Worm (Caenorhabditis elegans) whole organism, late embryonic: ENCODE results near the gene tdp-1.

Experiments
- C08G9.2 ChIP-seq: sonication (generic microtip); optimal IDR thresholded peaks from 2 replicates; lab custom pipeline; 2016; ENCODE audit warnings: mild to moderate bottlenecking, missing genetic modification characterization, moderate library complexity, missing compliant biosample characterization
- C38D4.7 ChIP-seq: fragments of 200-800 bp; sonication (Bioruptor generic); optimal IDR thresholded peaks from 2 replicates; lab custom pipeline; 2018; ENCODE audit warnings: mild to moderate bottlenecking, missing genetic modification characterization, moderate library complexity, missing compliant biosample characterization
- K02D7.2 ChIP-seq: sonication (generic microtip); optimal IDR thresholded peaks from 2 replicates; lab custom pipeline; 2017; ENCODE audit warnings: mild to moderate bottlenecking, missing genetic modification characterization, missing compliant biosample characterization
- Y22D7AL.16 ChIP-seq: sonication (generic microtip); optimal IDR thresholded peaks from 2 replicates; lab custom pipeline; 2016; ENCODE audit warnings: missing genetic modification characterization, missing compliant biosample characterization
- ceh-14 ChIP-seq: sonication (generic microtip); optimal IDR thresholded peaks from 2 replicates; lab custom pipeline; 2016; ENCODE audit warnings: missing genotype, missing genetic modification characterization, missing compliant biosample characterization
- ceh-18 ChIP-seq: sonication (generic microtip); optimal IDR thresholded peaks from 2 replicates; lab custom pipeline; 2016; ENCODE audit warnings: missing genetic modification characterization, missing compliant biosample characterization
- ceh-30 ChIP-seq: fragments of 150-350 bp; optimal IDR thresholded peaks from 2 replicates; lab custom pipeline; 2014; ENCODE audit warnings: missing biosample characterization, missing genetic modification characterization
- ceh-31 ChIP-seq: sonication (generic microtip); optimal IDR thresholded peaks from 2 replicates; lab custom pipeline; 2016; ENCODE audit warnings: missing genetic modification characterization, missing compliant biosample characterization
- ceh-48 ChIP-seq: sonication (generic microtip); optimal IDR thresholded peaks from 2 replicates; lab custom pipeline; 2016; ENCODE audit warnings: missing genetic modification characterization, inconsistent platforms, missing compliant biosample characterization
- ceh-6 ChIP-seq: fragments of 200-800 bp; sonication (Bioruptor generic); optimal IDR thresholded peaks from 2 replicates; lab custom pipeline; 2018; ENCODE audit warnings: mild to moderate bottlenecking, missing genetic modification characterization, missing compliant biosample characterization
- ceh-9 ChIP-seq: sonication (generic microtip); optimal IDR thresholded peaks from 2 replicates; lab custom pipeline; 2016; ENCODE audit warnings: mild to moderate bottlenecking, missing genetic modification characterization, inconsistent platforms, missing compliant biosample characterization
- dmd-4 ChIP-seq: sonication (generic microtip); optimal IDR thresholded peaks from 2 replicates; lab custom pipeline; 2016; ENCODE audit warnings: borderline replicate concordance, missing genetic modification characterization, missing compliant biosample characterization
- elt-4 ChIP-seq: sonication (generic microtip); optimal IDR thresholded peaks from 2 replicates; lab custom pipeline; 2016; ENCODE audit warnings: missing genetic modification characterization, missing compliant biosample characterization
- ets-4 ChIP-seq: sonication (generic microtip); optimal IDR thresholded peaks from 2 replicates; lab custom pipeline; 2016; ENCODE audit warnings: missing genetic modification characterization, missing compliant biosample characterization
- eyg-1 ChIP-seq: sonication (generic microtip); optimal IDR thresholded peaks from 2 replicates; lab custom pipeline; 2016; ENCODE audit warnings: missing genotype, missing genetic modification characterization, missing compliant biosample characterization
- fkh-6 ChIP-seq: sonication (generic microtip); optimal IDR thresholded peaks from 2 replicates; lab custom pipeline; 2016; ENCODE audit warnings: missing genetic modification characterization, missing compliant biosample characterization
- hlh-13 ChIP-seq: fragments of 200-800 bp; sonication (Bioruptor generic); optimal IDR thresholded peaks from 2 replicates; lab custom pipeline; 2018; ENCODE audit warnings: mild to moderate bottlenecking, missing genetic modification characterization, missing compliant biosample characterization
- hlh-6 ChIP-seq: sonication (generic microtip); optimal IDR thresholded peaks from 2 replicates; lab custom pipeline; 2016; ENCODE audit warnings: missing genotype, missing genetic modification characterization, missing compliant biosample characterization
- nfya-1 ChIP-seq: sonication (generic microtip); optimal IDR thresholded peaks from 2 replicates; lab custom pipeline; 2017; ENCODE audit warnings: missing genetic modification characterization, mild to moderate bottlenecking, missing compliant biosample characterization, antibody characterized with exemption, moderate library complexity
- nhr-11 ChIP-seq: fragments of 150-350 bp; optimal IDR thresholded peaks from 2 replicates; lab custom pipeline; 2014; ENCODE audit warnings: missing biosample characterization, missing genetic modification characterization
- odd-2 ChIP-seq: sonication (generic microtip); optimal IDR thresholded peaks from 2 replicates; lab custom pipeline; 2017; ENCODE audit warnings: antibody characterized with exemption, mild to moderate bottlenecking, missing genetic modification characterization, missing compliant biosample characterization
- pha-4 ChIP-seq: fragments of 150-350 bp; optimal IDR thresholded peaks from 2 replicates; lab custom pipeline; 2018; ENCODE audit warnings: missing biosample characterization, missing genetic modification reagents, missing genetic modification characterization
- rnt-1 ChIP-seq: sonication (generic microtip); optimal IDR thresholded peaks from 2 replicates; lab custom pipeline; 2016; ENCODE audit warnings: missing genetic modification characterization, missing compliant biosample characterization
- sox-2 ChIP-seq: fragments of 200-800 bp; sonication (Bioruptor generic); IDR thresholded peaks from 2 replicates; pipeline ENCODE4 v1.3.6; 2022; ENCODE audit warnings: missing genetic modification reagents, missing genetic modification characterization, missing compliant biosample characterization
- sox-4 ChIP-seq: sonication (generic microtip); optimal IDR thresholded peaks from 2 replicates; lab custom pipeline; 2017; ENCODE audit warnings: mild to moderate bottlenecking, missing genetic modification characterization, inconsistent platforms, missing compliant biosample characterization
- syd-9 ChIP-seq: sonication (generic microtip); optimal IDR thresholded peaks from 2 replicates; lab custom pipeline; 2016; ENCODE audit warnings: mild to moderate bottlenecking, missing genetic modification characterization, moderate library complexity, missing compliant biosample characterization
- tbx-2 ChIP-seq: sonication (generic microtip); optimal IDR thresholded peaks from 2 replicates; lab custom pipeline; 2016; ENCODE audit warnings: missing genetic modification characterization, missing compliant biosample characterization
- unc-42 ChIP-seq: sonication (generic microtip); optimal IDR thresholded peaks from 2 replicates; lab custom pipeline; 2016; ENCODE audit warnings: missing genotype, missing genetic modification characterization, missing compliant biosample characterization
- unc-55 ChIP-seq: sonication (generic microtip); optimal IDR thresholded peaks from 2 replicates; lab custom pipeline; 2017; ENCODE audit warnings: missing biosample characterization, missing genetic modification reagents, missing genetic modification characterization
- zip-5 ChIP-seq: sonication (generic microtip); optimal IDR thresholded peaks from 2 replicates; lab custom pipeline; 2016; ENCODE audit warnings: missing genetic modification characterization, missing compliant biosample characterization

tdp-1 gene

DNA sequence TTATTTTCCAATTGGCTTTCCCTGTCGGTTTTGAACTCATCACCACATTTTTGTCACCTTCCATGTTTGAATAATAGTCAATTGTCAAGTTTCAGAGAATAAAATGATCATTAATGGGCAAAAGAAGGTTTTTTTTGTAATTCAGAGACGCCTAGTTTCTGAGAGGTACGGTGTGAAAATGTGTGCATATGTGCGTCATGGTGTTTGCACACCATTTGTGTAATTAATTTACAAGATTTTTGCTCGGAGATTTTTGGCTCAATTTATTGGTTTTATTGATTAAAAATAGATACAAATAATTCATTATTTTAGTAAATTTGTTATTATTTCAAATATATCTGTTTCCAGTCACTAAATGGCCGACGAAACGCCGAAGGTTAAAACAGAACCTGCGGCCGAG is at the start of gene tdp-1, which contains the start of gene F44G4.3:
tdp-1 (plus strand) TSS at position 347 of the 400 bp plus-strand sequence.
F44G4.3 (minus strand) TSS at position 184 of the 400 bp plus-strand sequence.
- peak; percentile 30 for TF ChIP-seq nfya-1 (tag; lab: Kevin White, UChicago)
- peak; percentile 52 for TF ChIP-seq ceh-14 (tag; lab: Kevin White, UChicago)
- TF ChIP-seq hlh-6 (tag; lab: Kevin White, UChicago) = no peak
- peak; percentile 21 for TF ChIP-seq ceh-48
- peak; percentile 91 for TF ChIP-seq unc-42 (tag; lab: Kevin White, UChicago)

DNA sequence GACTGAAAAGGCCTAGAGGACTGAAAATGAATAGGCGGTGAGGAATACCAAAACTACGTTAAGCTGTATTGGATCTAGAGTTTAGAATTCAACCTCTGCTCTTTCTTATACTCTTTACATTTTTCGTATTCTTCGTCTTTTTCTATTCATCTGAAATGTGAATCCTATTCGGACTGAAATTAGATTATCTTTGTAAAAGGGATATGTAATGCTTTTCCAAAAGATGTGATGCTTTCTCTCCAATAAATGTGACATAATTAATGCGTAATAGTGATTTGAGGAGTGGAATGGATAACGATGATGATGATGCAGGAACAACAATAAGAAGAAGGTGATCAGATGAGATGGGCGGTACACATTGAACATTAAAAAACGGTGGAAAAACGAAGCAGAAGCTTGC is 49.0 kb upstream of the tdp-1 start:
- TF ChIP-seq ceh-6 (GFP tag; lab: Kevin White, UChicago) (no peak), unc-42 (tag; lab: Kevin White, UChicago) (peak; percentile 54)

DNA sequence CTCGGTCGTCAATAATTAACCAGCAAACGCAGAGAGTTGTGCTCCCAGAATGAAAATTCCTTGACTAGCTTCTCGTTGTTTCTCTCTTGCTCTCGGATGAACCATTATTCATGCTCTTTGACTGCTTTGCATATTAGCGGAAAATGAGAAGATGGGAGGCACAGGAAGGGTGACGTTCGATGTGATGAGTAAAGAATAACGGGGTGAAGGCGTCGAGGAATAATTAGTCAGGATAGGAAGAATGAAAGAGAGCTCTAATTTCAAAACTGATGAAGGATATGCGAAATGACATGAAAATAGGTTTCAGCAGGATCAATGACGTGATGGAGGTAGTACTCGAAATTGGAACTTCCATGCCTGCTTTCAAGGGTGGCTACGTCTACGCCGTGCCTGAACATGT is 46.4 kb upstream of the tdp-1 start:
- peak; percentile 43 for TF ChIP-seq ceh-31 (tag; lab: Kevin White, UChicago)
- peak; percentile 27 for TF ChIP-seq ceh-14 (tag; lab: Kevin White, UChicago)
- TF ChIP-seq tbx-2 (tag; lab: Kevin White, UChicago) = no peak

DNA sequence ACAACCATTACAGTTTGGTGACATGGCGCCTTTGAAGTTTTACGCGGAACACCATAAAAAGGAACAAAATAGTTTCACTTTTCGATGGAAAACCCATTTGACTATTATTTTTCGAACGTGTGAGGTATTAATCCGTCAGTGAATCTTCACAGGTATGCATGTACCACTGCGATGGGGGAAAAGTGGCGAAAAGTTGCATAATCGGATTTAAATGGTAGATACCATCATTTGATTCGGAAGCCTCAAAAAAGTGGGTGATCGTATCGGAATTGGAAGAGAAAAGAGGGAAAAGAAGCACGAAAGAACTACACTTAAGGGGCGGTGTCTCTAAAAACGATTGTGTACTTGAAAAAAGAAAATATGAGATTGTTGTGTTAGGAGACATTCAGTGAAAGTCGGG is 43.9 kb upstream of the tdp-1 start:
- no peak for TF ChIP-seq elt-4 (tag; lab: Kevin White, UChicago)
- no peak for TF ChIP-seq nhr-11 (tag; lab: Kevin White, UChicago)
- TF ChIP-seq sox-4 (tag; lab: Kevin White, UChicago) = no peak
- no peak for TF ChIP-seq ceh-14 (tag; lab: Kevin White, UChicago)

DNA sequence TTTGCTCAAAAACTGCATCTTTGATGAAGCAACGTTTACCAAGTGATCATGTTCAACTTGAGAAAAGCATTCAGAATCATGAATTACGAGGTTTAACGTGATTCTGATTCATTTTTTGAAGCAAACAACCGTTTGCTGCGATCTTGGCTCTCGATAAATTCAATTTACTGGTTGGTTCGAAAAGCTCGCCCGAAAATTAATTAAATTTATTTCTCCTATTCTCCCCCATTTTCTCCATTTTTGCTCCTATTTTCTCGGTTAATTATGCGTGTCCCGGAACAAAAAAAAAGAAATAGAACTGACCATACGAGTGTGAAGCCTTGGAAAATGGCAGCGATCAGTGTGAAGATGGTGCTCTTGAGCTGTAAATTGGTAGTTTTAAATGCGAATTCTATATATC is 40.7 kb upstream of the tdp-1 start:
- TF ChIP-seq sox-4 (tag; lab: Kevin White, UChicago) (no peak), unc-42 (tag; lab: Kevin White, UChicago) (peak; percentile 95), ceh-6 (GFP tag; lab: Kevin White, UChicago) (no peak), ceh-14 (tag; lab: Kevin White, UChicago) (peak; percentile 9)
- TF ChIP-seq, all 69 proteins: peak for 2

DNA sequence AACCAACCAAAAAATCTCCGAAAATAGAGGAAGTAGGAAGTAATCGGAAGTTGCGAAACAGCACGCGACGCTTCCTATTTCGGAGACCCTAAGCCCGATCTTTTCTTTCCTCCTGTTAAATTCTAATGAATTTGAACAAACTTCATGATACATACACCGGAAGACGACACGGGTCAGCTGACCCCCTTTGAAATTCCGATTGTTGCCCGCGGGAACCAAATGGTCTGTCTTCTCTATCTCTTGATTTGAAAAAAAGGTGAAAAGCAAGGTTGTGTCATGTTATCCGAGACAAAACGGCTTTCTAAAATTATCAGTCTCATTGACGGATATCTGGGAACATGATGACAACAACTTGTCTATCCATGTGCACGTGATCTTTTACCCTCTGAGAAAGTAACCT is 38.5 kb upstream of the tdp-1 start:
- TF ChIP-seq unc-55 (GFP tag; lab: Kevin White, UChicago) (peak; percentile 66), Y22D7AL.16 (no peak), C08G9.2 (no peak), ceh-18 (tag; lab: Kevin White, UChicago) (peak; percentile 16), pha-4 (tag; lab: Kevin White, UChicago) (no peak), elt-4 (tag; lab: Kevin White, UChicago) (no peak), tbx-2 (tag; lab: Kevin White, UChicago) (no peak)

DNA sequence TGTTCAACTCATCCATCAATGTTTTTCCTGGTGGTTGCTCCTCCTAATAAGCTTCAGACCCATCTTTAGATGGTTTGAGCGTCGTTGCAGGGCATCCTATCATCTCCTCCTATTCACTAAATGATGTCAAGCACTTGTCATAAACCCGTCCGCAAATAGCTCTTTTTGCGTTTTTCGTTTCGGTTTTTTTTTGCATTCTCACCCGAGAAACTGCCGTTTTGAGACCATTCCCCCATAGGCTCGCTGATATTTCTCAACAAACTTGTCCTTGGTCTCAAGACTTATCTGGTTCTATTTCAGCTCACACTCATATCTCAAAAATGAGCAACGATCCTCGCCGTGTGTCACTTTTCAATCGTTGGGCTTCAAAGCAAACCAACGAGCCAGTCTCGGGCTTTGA is 37.2 kb upstream of the tdp-1 start, which contains the start of gene cal-2:
cal-2 (plus strand) TSS at position 301 of the 400 bp plus-strand sequence.
- TF ChIP-seq dmd-4 (tag; lab: Kevin White, UChicago) (no peak), hlh-6 (tag; lab: Kevin White, UChicago) (no peak), eyg-1 (tag; lab: Kevin White, UChicago) (no peak), ceh-9 (no peak), odd-2 (tag; lab: Kevin White, UChicago) (no peak), ceh-30 (tag; lab: Kevin White, UChicago) (no peak), sox-2 (GFP tag; lab: Robert Waterston, UW) (no peak), rnt-1 (no peak), zip-5 (tag; lab: Kevin White, UChicago) (no peak), ets-4 (tag; lab: Kevin White, UChicago) (no peak), C08G9.2 (no peak), ceh-31 (tag; lab: Kevin White, UChicago) (no peak), syd-9 (tag; lab: Kevin White, UChicago) (no peak), hlh-13 (GFP tag; lab: Kevin White, UChicago) (no peak), ceh-6 (GFP tag; lab: Kevin White, UChicago) (no peak), fkh-6 (tag; lab: Kevin White, UChicago) (no peak), K02D7.2 (tag; lab: Kevin White, UChicago) (no peak), C38D4.7 (no peak)
